Fruit fly (Drosophila melanogaster) whole organism, embryonic: ENCODE measurements around the gene CG13700.

Experiments
- Atf3 ChIP-seq: fragments of 200-800 bp; sonication (Bioruptor generic); optimal IDR thresholded peaks from 3 replicates; lab custom pipeline; 2016; ENCODE audit warnings: missing biosample characterization, missing genetic modification characterization
- Bdp1 ChIP-seq: fragments of 200-800 bp; sonication (Bioruptor generic); optimal IDR thresholded peaks from 3 replicates; lab custom pipeline; 2016; ENCODE audit warnings: missing biosample characterization, missing genetic modification characterization
- CG10565 ChIP-seq: fragments of 200-800 bp; sonication (Bioruptor generic); optimal IDR thresholded peaks from 3 replicates; lab custom pipeline; 2016; ENCODE audit warnings: missing biosample characterization, mild to moderate bottlenecking, missing genetic modification characterization
- CG10979 ChIP-seq: fragments of 200-800 bp; sonication (Bioruptor generic); optimal IDR thresholded peaks from 2 replicates; lab custom pipeline; 2018; ENCODE audit warnings: missing biosample characterization, mild to moderate bottlenecking, missing genetic modification characterization, moderate library complexity
- CG12299 ChIP-seq: fragments of 200-800 bp; sonication (Bioruptor generic); optimal IDR thresholded peaks from 2 replicates; lab custom pipeline; 2018; ENCODE audit warnings: missing biosample characterization, mild to moderate bottlenecking, missing genetic modification characterization
- CG13287 ChIP-seq: fragments of 200-800 bp; sonication (Bioruptor generic); IDR thresholded peaks from 2 replicates; pipeline ENCODE4 v1.3.6; 2022; ENCODE audit warnings: missing biosample characterization, missing genetic modification characterization; ENCODE audit not compliant: partially characterized antibody
- CG15514 ChIP-seq: fragments of 200-800 bp; sonication (Bioruptor generic); optimal IDR thresholded peaks from 3 replicates; lab custom pipeline; 2017; ENCODE audit warnings: missing biosample characterization, missing genetic modification characterization, mild to moderate bottlenecking, moderate library complexity, missing genetic modification reagents
- CG17328 ChIP-seq: fragments of 200-800 bp; sonication (Bioruptor generic); IDR thresholded peaks from 2 replicates; pipeline ENCODE4 v1.3.6; 2022; ENCODE audit warnings: missing biosample characterization, missing genetic modification characterization
- CG18619 ChIP-seq: fragments of 200-800 bp; sonication (Bioruptor generic); optimal IDR thresholded peaks from 3 replicates; lab custom pipeline; 2017; ENCODE audit warnings: missing biosample characterization, mild to moderate bottlenecking, missing genetic modification characterization
- CG2875 ChIP-seq: fragments of 200-800 bp; sonication (Bioruptor generic); optimal IDR thresholded peaks from 2 replicates; lab custom pipeline; 2017; ENCODE audit warnings: missing biosample characterization, mild to moderate bottlenecking, missing genetic modification characterization, missing genetic modification reagents
- CG31388 ChIP-seq: fragments of 200-800 bp; sonication (Bioruptor generic); optimal IDR thresholded peaks from 2 replicates; lab custom pipeline; 2016; ENCODE audit warnings: missing biosample characterization, missing genetic modification characterization
- CG34224 ChIP-seq: fragments of 200-800 bp; sonication (Bioruptor generic); IDR thresholded peaks from 3 replicates; pipeline ENCODE4 v1.3.6; 2022; ENCODE audit warnings: missing biosample characterization, missing genetic modification characterization; ENCODE audit not compliant: partially characterized antibody
- CG3995 ChIP-seq: fragments of 200-800 bp; sonication (Bioruptor generic); optimal IDR thresholded peaks from 3 replicates; lab custom pipeline; 2016; ENCODE audit warnings: missing biosample characterization, missing genetic modification characterization
- CG4282 ChIP-seq: fragments of 200-800 bp; sonication (Bioruptor generic); optimal IDR thresholded peaks from 2 replicates; lab custom pipeline; 2016; ENCODE audit warnings: missing biosample characterization, missing genetic modification characterization
- CG6689 ChIP-seq: fragments of 200-800 bp; sonication (Bioruptor generic); IDR thresholded peaks from 2 replicates; pipeline ENCODE4 v1.3.6; 2022; ENCODE audit warnings: missing biosample characterization, missing genetic modification characterization
- CG8924 ChIP-seq: fragments of 200-800 bp; optimal IDR thresholded peaks from 3 replicates; lab custom pipeline; 2019; ENCODE audit warnings: missing biosample characterization, mild to moderate bottlenecking, missing genetic modification characterization, moderate library complexity
- CG9797 ChIP-seq: fragments of 200-800 bp; sonication (Bioruptor generic); optimal IDR thresholded peaks from 3 replicates; lab custom pipeline; 2018; ENCODE audit warnings: missing biosample characterization, mild to moderate bottlenecking, missing genetic modification characterization
- Deaf1 ChIP-seq: fragments of 200-800 bp; optimal IDR thresholded peaks from 3 replicates; lab custom pipeline; 2019; ENCODE audit warnings: missing biosample characterization, mild to moderate bottlenecking, missing genetic modification characterization, moderate library complexity
- Eip74EF ChIP-seq, 2 experiments: fragments of 200-800 bp in 1 of 2; fragments of >200 bp in 1 of 2; sonication (Bioruptor generic) in 1 of 2; optimal IDR thresholded peaks; 2 replicates each; lab custom pipeline; 2017 to 2019; ENCODE audit warnings: missing biosample characterization in 2 of 2, missing genetic modification characterization in 2 of 2, mild to moderate bottlenecking in 1 of 2, moderate library complexity in 1 of 2
- Gug ChIP-seq: fragments of 200-800 bp; sonication (Bioruptor generic); IDR thresholded peaks from 4 replicates; pipeline ENCODE4 v1.3.6; 2022; ENCODE audit warnings: missing biosample characterization, missing genetic modification characterization
- HLH54F ChIP-seq: fragments of 200-800 bp; sonication (Bioruptor generic); optimal IDR thresholded peaks from 3 replicates; lab custom pipeline; 2016; ENCODE audit warnings: missing biosample characterization, missing genetic modification characterization
- HmgD ChIP-seq: fragments of 200-800 bp; sonication (Bioruptor generic); optimal IDR thresholded peaks from 3 replicates; lab custom pipeline; 2016; ENCODE audit warnings: missing biosample characterization, missing genetic modification characterization
- Hr39 ChIP-seq: fragments of >200 bp; optimal IDR thresholded peaks from 2 replicates; lab custom pipeline; 2017
- MTF-1 ChIP-seq: fragments of 200-800 bp; sonication (Bioruptor generic); optimal IDR thresholded peaks from 2 replicates; lab custom pipeline; 2018; ENCODE audit warnings: missing biosample characterization, mild to moderate bottlenecking, missing genetic modification characterization, borderline replicate concordance
- Mad ChIP-seq: fragments of 200-800 bp; sonication (Bioruptor generic); optimal IDR thresholded peaks from 2 replicates; lab custom pipeline; 2016; ENCODE audit warnings: missing biosample characterization, missing genetic modification characterization
- NC2β ChIP-seq: fragments of 200-800 bp; sonication (Bioruptor generic); optimal IDR thresholded peaks from 2 replicates; lab custom pipeline; 2016; ENCODE audit warnings: missing biosample characterization, missing genetic modification characterization
- Ravus ChIP-seq: fragments of 200-800 bp; sonication (Bioruptor generic); IDR thresholded peaks from 2 replicates; pipeline ENCODE4 v1.3.6; 2022; ENCODE audit warnings: missing biosample characterization, missing genetic modification characterization
- Sin3A ChIP-seq: fragments of >200 bp; optimal IDR thresholded peaks from 2 replicates; lab custom pipeline; 2018
- Xrp1 ChIP-seq: fragments of 200-800 bp; sonication (Bioruptor generic); IDR thresholded peaks from 2 replicates; pipeline ENCODE4 v1.3.6; 2022; ENCODE audit warnings: missing biosample characterization, missing genetic modification characterization
- al ChIP-seq: fragments of 200-800 bp; sonication (Bioruptor generic); IDR thresholded peaks from 2 replicates; pipeline ENCODE4 v1.3.6; 2022; ENCODE audit warnings: missing biosample characterization, missing genetic modification characterization
- ase ChIP-seq: fragments of 200-800 bp; sonication (Bioruptor generic); IDR thresholded peaks from 3 replicates; pipeline ENCODE4 v1.3.6; 2022; ENCODE audit warnings: missing biosample characterization, missing genetic modification characterization
- bbx ChIP-seq: fragments of 200-800 bp; sonication (Bioruptor generic); IDR thresholded peaks from 2 replicates; pipeline ENCODE4 v1.3.6; 2022; ENCODE audit warnings: missing biosample characterization, missing genetic modification characterization; ENCODE audit not compliant: partially characterized antibody
- br ChIP-seq: fragments of >200 bp; optimal IDR thresholded peaks from 2 replicates; lab custom pipeline; 2017
- caup ChIP-seq: fragments of 200-800 bp; sonication (Bioruptor generic); optimal IDR thresholded peaks from 3 replicates; lab custom pipeline; 2017; ENCODE audit warnings: missing biosample characterization, mild to moderate bottlenecking, missing genetic modification characterization, moderate library complexity; ENCODE audit not compliant: severe bottlenecking
- chinmo ChIP-seq: fragments of 200-800 bp; sonication (Bioruptor generic); IDR thresholded peaks from 4 replicates; pipeline ENCODE4 v1.3.6; 2022; ENCODE audit warnings: missing biosample characterization, missing genetic modification characterization; ENCODE audit not compliant: partially characterized antibody
- croc ChIP-seq: fragments of 200-800 bp; sonication (Bioruptor generic); conservative IDR thresholded peaks from 3 replicates; pipeline ENCODE4 v1.3.6; 2022; ENCODE audit warnings: missing biosample characterization, missing genetic modification characterization
- crol ChIP-seq: fragments of 200-800 bp; sonication (Bioruptor generic); IDR thresholded peaks from 2 replicates; pipeline ENCODE4 v1.3.6; 2022; ENCODE audit warnings: missing biosample characterization, missing genetic modification characterization
- da ChIP-seq: fragments of 200-800 bp; sonication (Bioruptor generic); optimal IDR thresholded peaks from 2 replicates; lab custom pipeline; 2016; ENCODE audit warnings: missing biosample characterization, missing genetic modification characterization
- dan ChIP-seq: fragments of 200-800 bp; sonication (Bioruptor generic); IDR thresholded peaks from 2 replicates; pipeline ENCODE4 v1.3.6; 2022; ENCODE audit warnings: missing biosample characterization, missing genetic modification characterization
- dm ChIP-seq: fragments of 200-800 bp; sonication (Bioruptor generic); optimal IDR thresholded peaks from 3 replicates; lab custom pipeline; 2016; ENCODE audit warnings: missing biosample characterization, missing genetic modification characterization
- ems ChIP-seq: fragments of 200-800 bp; sonication (Bioruptor generic); optimal IDR thresholded peaks from 3 replicates; lab custom pipeline; 2016; ENCODE audit warnings: missing biosample characterization, missing genetic modification characterization
- her ChIP-seq: fragments of 200-800 bp; sonication (Bioruptor generic); optimal IDR thresholded peaks from 2 replicates; lab custom pipeline; 2016; ENCODE audit warnings: missing biosample characterization, missing genetic modification characterization
- hkb ChIP-seq, 2 experiments: fragments of 200-800 bp in 1 of 2; fragments of >200 bp in 1 of 2; sonication (Bioruptor generic) in 1 of 2; IDR thresholded peaks in 1 of 2; optimal IDR thresholded peaks in 1 of 2; 2 replicates each; pipeline versions ENCODE4 v1.3.6 to Lab custom; 2017 to 2022; ENCODE audit warnings: missing biosample characterization in 1 of 2, missing genetic modification characterization in 1 of 2
- insv ChIP-seq, 2 experiments: fragments of 200-800 bp; sonication (Bioruptor generic); optimal IDR thresholded peaks; 3 replicates each; lab custom pipeline; 2016 to 2018; ENCODE audit warnings: missing biosample characterization in 2 of 2, missing genetic modification characterization in 2 of 2
- mam ChIP-seq: fragments of 200-800 bp; sonication (Bioruptor generic); optimal IDR thresholded peaks from 3 replicates; lab custom pipeline; 2016; ENCODE audit warnings: missing biosample characterization, missing genetic modification characterization
- nerfin-2 ChIP-seq: fragments of 200-800 bp; sonication (Bioruptor generic); IDR thresholded peaks from 2 replicates; pipeline ENCODE4 v1.3.6; 2022; ENCODE audit warnings: missing biosample characterization, missing genetic modification characterization; ENCODE audit not compliant: partially characterized antibody
- odd ChIP-seq: fragments of 200-800 bp; sonication (Bioruptor generic); optimal IDR thresholded peaks from 2 replicates; lab custom pipeline; 2017; ENCODE audit warnings: missing biosample characterization, mild to moderate bottlenecking, missing genetic modification characterization
- pita ChIP-seq: fragments of 200-800 bp; sonication (Bioruptor generic); optimal IDR thresholded peaks from 2 replicates; lab custom pipeline; 2017; ENCODE audit warnings: missing biosample characterization, mild to moderate bottlenecking, missing genetic modification characterization
- pum ChIP-seq: fragments of 200-800 bp; sonication (Bioruptor generic); optimal IDR thresholded peaks from 2 replicates; lab custom pipeline; 2016; ENCODE audit warnings: missing biosample characterization, missing genetic modification characterization
- tll ChIP-seq, 2 experiments: fragments of 200-800 bp in 1 of 2; fragments of >200 bp in 1 of 2; sonication (Bioruptor generic) in 1 of 2; optimal IDR thresholded peaks; 2 replicates each; lab custom pipeline; 2017 to 2019; ENCODE audit warnings: missing biosample characterization in 2 of 2, missing genetic modification characterization in 2 of 2, mild to moderate bottlenecking in 1 of 2, moderate library complexity in 1 of 2
- ttk ChIP-seq: fragments of 200-800 bp; sonication (Bioruptor generic); IDR thresholded peaks from 2 replicates; pipeline ENCODE4 v2.1.2; 2022; ENCODE audit warnings: missing biosample characterization, missing genetic modification characterization
- zen2 ChIP-seq: fragments of 200-800 bp; sonication (Bioruptor generic); IDR thresholded peaks from 3 replicates; pipeline ENCODE4 v1.3.6; 2022; ENCODE audit warnings: missing biosample characterization, missing genetic modification characterization; ENCODE audit not compliant: partially characterized antibody

CG13700 gene

DNA sequence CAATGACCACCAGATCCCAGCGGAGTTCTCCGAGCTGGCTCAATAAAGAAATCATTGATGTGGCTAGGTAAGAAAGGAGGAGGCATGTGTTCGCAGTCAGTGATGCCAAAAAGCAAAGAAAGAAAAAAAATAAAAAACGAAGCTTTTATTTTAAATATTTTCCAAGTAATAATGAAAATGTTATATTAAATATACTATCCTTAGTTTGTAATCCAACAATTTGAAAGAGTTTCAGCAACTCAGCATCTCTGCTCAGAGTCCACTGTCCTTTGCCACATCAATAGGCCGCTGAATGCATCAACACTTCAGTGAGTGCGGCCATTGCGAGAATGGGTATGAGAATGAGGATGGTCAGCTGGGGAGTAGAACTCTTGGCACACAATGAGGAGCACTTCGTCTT lies 26.9 kb downstream of the CG13700 start (continued):
- TF ChIP-seq dan (GFP tag; lab: Robert Waterston, UW) = no peak
- TF ChIP-seq Hr39 = no peak
- peak; percentile 57 for TF ChIP-seq CG6689
- TF ChIP-seq CG31388 = no peak
- no peak for TF ChIP-seq ase (GFP tag; lab: Robert Waterston, UW)
- no peak for TF ChIP-seq insv (GFP tag; optimal IDR thresholded peaks at IDR 0.05; lab: Kevin White, UChicago)
- TF ChIP-seq bbx (GFP tag; lab: Robert Waterston, UW) = no peak
- TF ChIP-seq Atf3 = no peak
- no peak for TF ChIP-seq ttk (GFP tag; lab: Robert Waterston, UW)
- no peak for TF ChIP-seq CG12299 (tag; lab: Kevin White, UChicago)
- TF ChIP-seq mam (GFP tag; lab: Kevin White, UChicago) = no peak
- no peak for TF ChIP-seq croc (GFP tag; lab: Robert Waterston, UW)
- peak; percentile 71 for TF ChIP-seq CG17328 (GFP tag; lab: Robert Waterston, UW)
- no peak for TF ChIP-seq br (lab: Kevin White, UChicago)
- no peak for TF ChIP-seq MTF-1 (GFP tag; lab: Kevin White, UChicago)
- no peak for TF ChIP-seq CG3995 (GFP tag; lab: Kevin White, UChicago)
- no peak for TF ChIP-seq HmgD (GFP tag; lab: Kevin White, UChicago)
- TF ChIP-seq NC2β = no peak
- no peak for TF ChIP-seq CG15514 (GFP tag; lab: Kevin White, UChicago)
- TF ChIP-seq CG10565 (GFP tag; lab: Kevin White, UChicago) = no peak
- no peak for TF ChIP-seq pita
- no peak for TF ChIP-seq Ravus
- TF ChIP-seq Deaf1 (tag; lab: Kevin White, UChicago) = no peak
- TF ChIP-seq Sin3A (lab: Kevin White, UChicago) = no peak
- TF ChIP-seq Gug (GFP tag; lab: Robert Waterston, UW) = no peak
- TF ChIP-seq CG18619 = no peak
- TF ChIP-seq crol = no peak
- no peak for TF ChIP-seq HLH54F (GFP tag; lab: Kevin White, UChicago)
- no peak for TF ChIP-seq nerfin-2 (GFP tag; lab: Robert Waterston, UW)
- peak; percentile 63 for TF ChIP-seq CG10979 (tag; lab: Kevin White, UChicago)
- peak; percentile 32 for TF ChIP-seq CG8924 (tag; lab: Kevin White, UChicago)
- no peak for TF ChIP-seq Eip74EF (GFP tag; optimal IDR thresholded peaks at IDR 0.05; lab: Kevin White, UChicago)
- no peak for TF ChIP-seq her (GFP tag; lab: Kevin White, UChicago)
- TF ChIP-seq CG2875 = no peak
- TF ChIP-seq CG34224 = no peak
- no peak for TF ChIP-seq chinmo
- TF ChIP-seq hkb (optimal IDR thresholded peaks at IDR 0.05; lab: Kevin White, UChicago) = no peak
- peak; percentile 38; the same call in 1 of the 2 replicates for TF ChIP-seq hkb (GFP tag; IDR thresholded peaks at IDR 0.05; lab: Robert Waterston, UW)
- no peak for TF ChIP-seq caup
- TF ChIP-seq Mad = no peak
- TF ChIP-seq pum (GFP tag; lab: Kevin White, UChicago) = no peak
- no peak for TF ChIP-seq CG9797 (GFP tag; lab: Kevin White, UChicago)
- no peak for TF ChIP-seq al
- no peak for TF ChIP-seq CG13287 (GFP tag; lab: Robert Waterston, UW)
- no peak for TF ChIP-seq da (GFP tag; lab: Kevin White, UChicago)
- no peak for TF ChIP-seq Bdp1 (GFP tag; lab: Kevin White, UChicago)
- no peak for TF ChIP-seq zen2
- no peak for TF ChIP-seq odd (GFP tag; lab: Kevin White, UChicago)
- TF ChIP-seq dm = no peak
- TF ChIP-seq Xrp1 (GFP tag; lab: Robert Waterston, UW) = peak; percentile 77
- no peak for TF ChIP-seq ems (GFP tag; lab: Kevin White, UChicago)
- no peak for TF ChIP-seq tll (GFP tag; optimal IDR thresholded peaks at IDR 0.05; lab: Kevin White, UChicago)
- no peak for TF ChIP-seq CG4282
